Worm (Caenorhabditis elegans) whole organism, L1 larva: ENCODE results near the gene T05E12.6.

Experiments used
- ama-1 ChIP-seq: fragments of 150-350 bp; optimal IDR thresholded peaks from 2 replicates; lab custom pipeline; 2014
- ceh-63 ChIP-seq: fragments of 200-800 bp; sonication (Bioruptor generic); optimal IDR thresholded peaks from 2 replicates; lab custom pipeline; 2018; ENCODE audit warnings: mild to moderate bottlenecking, missing genetic modification characterization, missing compliant biosample characterization
- egl-27 ChIP-seq, 2 experiments: fragments of 150-350 bp in 1 of 2; sonication (generic microtip); optimal IDR thresholded peaks; 3 replicates each; lab custom pipeline; 2017 to 2018; ENCODE audit warnings: missing biosample characterization in 2 of 2, missing genetic modification characterization in 2 of 2, missing genetic modification reagents in 2 of 2
- grh-1 ChIP-seq: fragments of 200-800 bp; sonication (Bioruptor generic); IDR thresholded peaks from 2 replicates; pipeline ENCODE4 v1.3.6; 2022; ENCODE audit warnings: missing genetic modification reagents, missing genetic modification characterization, missing compliant biosample characterization
- hlh-4 ChIP-seq: sonication (generic microtip); optimal IDR thresholded peaks from 2 replicates; lab custom pipeline; 2016; ENCODE audit warnings: mild to moderate bottlenecking, missing genetic modification characterization, missing compliant biosample characterization
- isw-1 ChIP-seq: fragments of 200-800 bp; sonication (Bioruptor generic); IDR thresholded peaks from 2 replicates; pipeline ENCODE4 v1.3.6; 2022; ENCODE audit warnings: missing genetic modification characterization, missing compliant biosample characterization
- lin-39 ChIP-seq: fragments of 150-350 bp; optimal IDR thresholded peaks from 2 replicates; lab custom pipeline; 2014; ENCODE audit warnings: missing biosample characterization, missing genetic modification reagents, missing genetic modification characterization
- lsy-2 ChIP-seq, 2 experiments: fragments of 150-350 bp; optimal IDR thresholded peaks; 2 replicates each; lab custom pipeline; 2014; ENCODE audit warnings: missing biosample characterization in 2 of 2, missing genetic modification characterization in 2 of 2
- nhr-76 ChIP-seq: sonication (generic microtip); optimal IDR thresholded peaks from 2 replicates; lab custom pipeline; 2017; ENCODE audit warnings: missing biosample characterization, missing genetic modification characterization
- pqm-1 ChIP-seq: sonication (generic microtip); optimal IDR thresholded peaks from 3 replicates; lab custom pipeline; 2017; ENCODE audit warnings: missing biosample characterization, missing genetic modification characterization
- skn-1 ChIP-seq: fragments of 150-350 bp; optimal IDR thresholded peaks from 2 replicates; lab custom pipeline; 2014; ENCODE audit warnings: missing biosample characterization, missing genetic modification characterization
- snpc-4 ChIP-seq: fragments of 150-350 bp; optimal IDR thresholded peaks from 2 replicates; lab custom pipeline; 2014; ENCODE audit warnings: missing biosample characterization, missing genetic modification characterization
- sox-4 ChIP-seq: sonication (generic microtip); optimal IDR thresholded peaks from 2 replicates; lab custom pipeline; 2016; ENCODE audit warnings: missing genetic modification characterization, missing compliant biosample characterization
- tbx-2 ChIP-seq: sonication (generic microtip); optimal IDR thresholded peaks from 2 replicates; lab custom pipeline; 2016; ENCODE audit warnings: missing genetic modification characterization, missing compliant biosample characterization

- no peak for TF ChIP-seq skn-1 (tag; lab: Kevin White, UChicago)
- TF ChIP-seq egl-27 (tag; optimal IDR thresholded peaks at IDR 0.05; lab: Kevin White, UChicago), result no peak
- TF ChIP-seq ama-1, result no peak
- TF ChIP-seq hlh-4 (tag; lab: Kevin White, UChicago), result no peak
- no peak for TF ChIP-seq lsy-2 (tag; optimal IDR thresholded peaks at IDR 0.05; lab: Kevin White, UChicago)
- no peak for TF ChIP-seq snpc-4 (tag; lab: Kevin White, UChicago)
- TF ChIP-seq sox-4, result no peak
- TF ChIP-seq ceh-63, result no peak
- TF ChIP-seq isw-1 (GFP tag; lab: Robert Waterston, UW), result no peak
- TF ChIP-seq pqm-1 (tag; lab: Kevin White, UChicago), result no peak
- no peak for TF ChIP-seq grh-1
- TF ChIP-seq lin-39, result no peak
- TF ChIP-seq tbx-2, result no peak
- no peak for TF ChIP-seq nhr-76 (tag; lab: Kevin White, UChicago)
These were observed 29.3 kb downstream of the T05E12.6 start, which contains the start of gene sri-66 for ce11 chrV:17059987-17060386.
